Worm (Caenorhabditis elegans) whole organism, late embryonic: ENCODE measurements around the gene K01A6.8.

ENCODE experiments used
- C38D4.7 ChIP-seq: fragments of 200-800 bp; sonication (Bioruptor generic); optimal IDR thresholded peaks from 2 replicates; lab custom pipeline; 2018; ENCODE audit warnings: mild to moderate bottlenecking, missing genetic modification characterization, moderate library complexity, missing compliant biosample characterization
- ceh-18 ChIP-seq: sonication (generic microtip); optimal IDR thresholded peaks from 2 replicates; lab custom pipeline; 2016; ENCODE audit warnings: missing genetic modification characterization, missing compliant biosample characterization
- ceh-19 ChIP-seq: fragments of 200-800 bp; sonication (Bioruptor generic); optimal IDR thresholded peaks from 2 replicates; lab custom pipeline; 2018; ENCODE audit warnings: mild to moderate bottlenecking, missing genetic modification characterization, missing compliant biosample characterization
- ceh-2 ChIP-seq: sonication (generic microtip); optimal IDR thresholded peaks from 2 replicates; lab custom pipeline; 2016; ENCODE audit warnings: missing genotype, missing genetic modification characterization, missing compliant biosample characterization
- ceh-24 ChIP-seq: sonication (generic microtip); optimal IDR thresholded peaks from 2 replicates; lab custom pipeline; 2016; ENCODE audit warnings: mild to moderate bottlenecking, missing genetic modification characterization, missing compliant biosample characterization
- ceh-30 ChIP-seq: fragments of 150-350 bp; optimal IDR thresholded peaks from 2 replicates; lab custom pipeline; 2014; ENCODE audit warnings: missing biosample characterization, missing genetic modification characterization
- ceh-34 ChIP-seq: sonication (generic microtip); optimal IDR thresholded peaks from 2 replicates; lab custom pipeline; 2016; ENCODE audit warnings: mild to moderate bottlenecking, missing genetic modification characterization, missing compliant biosample characterization
- ceh-45 ChIP-seq: fragments of 200-800 bp; sonication (Bioruptor generic); IDR thresholded peaks from 2 replicates; pipeline ENCODE4 v1.3.6; 2022; ENCODE audit warnings: missing genetic modification reagents, missing genetic modification characterization, missing compliant biosample characterization
- ceh-48 ChIP-seq: sonication (generic microtip); optimal IDR thresholded peaks from 2 replicates; lab custom pipeline; 2016; ENCODE audit warnings: missing genetic modification characterization, inconsistent platforms, missing compliant biosample characterization
- ceh-6 ChIP-seq: fragments of 200-800 bp; sonication (Bioruptor generic); optimal IDR thresholded peaks from 2 replicates; lab custom pipeline; 2018; ENCODE audit warnings: mild to moderate bottlenecking, missing genetic modification characterization, missing compliant biosample characterization
- ceh-9 ChIP-seq: sonication (generic microtip); optimal IDR thresholded peaks from 2 replicates; lab custom pipeline; 2016; ENCODE audit warnings: mild to moderate bottlenecking, missing genetic modification characterization, inconsistent platforms, missing compliant biosample characterization
- elt-4 ChIP-seq: sonication (generic microtip); optimal IDR thresholded peaks from 2 replicates; lab custom pipeline; 2016; ENCODE audit warnings: missing genetic modification characterization, missing compliant biosample characterization
- fax-1 ChIP-seq: sonication (generic microtip); optimal IDR thresholded peaks from 2 replicates; lab custom pipeline; 2016; ENCODE audit warnings: missing genotype, missing genetic modification characterization, missing compliant biosample characterization
- fkh-10 ChIP-seq: fragments of 150-350 bp; optimal IDR thresholded peaks from 2 replicates; lab custom pipeline; 2014; ENCODE audit warnings: missing biosample characterization, missing genetic modification reagents, missing genetic modification characterization
- fkh-6 ChIP-seq: sonication (generic microtip); optimal IDR thresholded peaks from 2 replicates; lab custom pipeline; 2016; ENCODE audit warnings: missing genetic modification characterization, missing compliant biosample characterization
- gmeb-2 ChIP-seq: sonication (generic microtip); optimal IDR thresholded peaks from 2 replicates; lab custom pipeline; 2016; ENCODE audit warnings: missing genetic modification characterization, inconsistent platforms, missing compliant biosample characterization
- hlh-13 ChIP-seq: fragments of 200-800 bp; sonication (Bioruptor generic); optimal IDR thresholded peaks from 2 replicates; lab custom pipeline; 2018; ENCODE audit warnings: mild to moderate bottlenecking, missing genetic modification characterization, missing compliant biosample characterization
- hlh-30 ChIP-seq: sonication (generic microtip); optimal IDR thresholded peaks from 2 replicates; lab custom pipeline; 2017; ENCODE audit warnings: antibody characterized with exemption, missing genetic modification characterization, missing compliant biosample characterization; ENCODE audit not compliant: insufficient read depth
- hlh-6 ChIP-seq: sonication (generic microtip); optimal IDR thresholded peaks from 2 replicates; lab custom pipeline; 2016; ENCODE audit warnings: missing genotype, missing genetic modification characterization, missing compliant biosample characterization
- hlh-8 ChIP-seq: sonication (generic microtip); optimal IDR thresholded peaks from 2 replicates; lab custom pipeline; 2016; ENCODE audit warnings: missing genotype, missing genetic modification characterization, missing compliant biosample characterization
- lim-6 ChIP-seq: sonication (generic microtip); optimal IDR thresholded peaks from 2 replicates; lab custom pipeline; 2016; ENCODE audit warnings: missing genetic modification characterization, missing compliant biosample characterization
- nfya-1 ChIP-seq: sonication (generic microtip); optimal IDR thresholded peaks from 2 replicates; lab custom pipeline; 2017; ENCODE audit warnings: missing genetic modification characterization, mild to moderate bottlenecking, missing compliant biosample characterization, antibody characterized with exemption, moderate library complexity
- nhr-11 ChIP-seq: fragments of 150-350 bp; optimal IDR thresholded peaks from 2 replicates; lab custom pipeline; 2014; ENCODE audit warnings: missing biosample characterization, missing genetic modification characterization
- npax-4 ChIP-seq: sonication (generic microtip); optimal IDR thresholded peaks from 2 replicates; lab custom pipeline; 2016; ENCODE audit warnings: missing genetic modification characterization, missing compliant biosample characterization
- pag-3 ChIP-seq: sonication (generic microtip); optimal IDR thresholded peaks from 2 replicates; lab custom pipeline; 2016; ENCODE audit warnings: missing compliant biosample characterization, missing genetic modification characterization, borderline replicate concordance
- pat-9 ChIP-seq: fragments of 200-800 bp; sonication (Bioruptor generic); optimal IDR thresholded peaks from 2 replicates; lab custom pipeline; 2018; ENCODE audit warnings: mild to moderate bottlenecking, missing genetic modification characterization, moderate library complexity, missing compliant biosample characterization
- pha-4 ChIP-seq: fragments of 150-350 bp; optimal IDR thresholded peaks from 2 replicates; lab custom pipeline; 2018; ENCODE audit warnings: missing biosample characterization, missing genetic modification reagents, missing genetic modification characterization
- pros-1 ChIP-seq: fragments of 150-350 bp; optimal IDR thresholded peaks from 2 replicates; lab custom pipeline; 2014; ENCODE audit warnings: missing biosample characterization, missing genetic modification reagents, missing genetic modification characterization
- rnt-1 ChIP-seq: sonication (generic microtip); optimal IDR thresholded peaks from 2 replicates; lab custom pipeline; 2016; ENCODE audit warnings: missing genetic modification characterization, missing compliant biosample characterization
- sdc-2 ChIP-seq: sonication (generic microtip); optimal IDR thresholded peaks from 2 replicates; lab custom pipeline; 2016; ENCODE audit warnings: missing genotype, missing genetic modification characterization, missing compliant biosample characterization
- sox-2 ChIP-seq: fragments of 200-800 bp; sonication (Bioruptor generic); IDR thresholded peaks from 2 replicates; pipeline ENCODE4 v1.3.6; 2022; ENCODE audit warnings: missing genetic modification reagents, missing genetic modification characterization, missing compliant biosample characterization
- syd-9 ChIP-seq: sonication (generic microtip); optimal IDR thresholded peaks from 2 replicates; lab custom pipeline; 2016; ENCODE audit warnings: mild to moderate bottlenecking, missing genetic modification characterization, moderate library complexity, missing compliant biosample characterization
- zip-5 ChIP-seq: sonication (generic microtip); optimal IDR thresholded peaks from 2 replicates; lab custom pipeline; 2016; ENCODE audit warnings: missing genetic modification characterization, missing compliant biosample characterization
- ztf-16 ChIP-seq: sonication (generic microtip); optimal IDR thresholded peaks from 2 replicates; lab custom pipeline; 2017; ENCODE audit warnings: missing genetic modification characterization, missing compliant biosample characterization

The K01A6.8 gene

ce11 chrIV:11748852-11749251 is 11.7 kb upstream of the K01A6.8 start, which contains the start of gene T12A7.6:
TSS of gene T12A7.6 (plus strand) at chrIV:11749220.
- no peak for TF ChIP-seq pat-9 (tag; lab: Kevin White, UChicago)
- peak; percentile 15 for TF ChIP-seq ceh-18 (tag; lab: Kevin White, UChicago)
- TF ChIP-seq, all 69 proteins: peak for 1

DNA sequence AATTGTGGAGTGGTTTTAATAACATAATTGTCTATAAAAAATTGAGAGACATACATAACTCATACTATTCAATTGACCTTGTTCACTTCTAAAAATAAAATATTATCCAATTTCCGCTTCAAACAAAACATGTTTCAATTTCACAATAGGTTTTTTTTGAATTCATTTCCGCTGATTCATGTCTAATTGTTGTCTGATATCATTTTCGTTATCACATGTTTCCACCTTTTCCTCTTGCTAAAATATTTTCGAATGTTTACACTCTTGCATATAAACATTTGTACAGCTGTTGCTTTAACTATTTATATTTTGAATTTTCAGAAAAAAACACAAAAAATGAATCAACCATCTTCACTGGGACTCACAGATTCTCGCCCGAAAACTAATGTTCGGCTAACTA is 8.2 kb upstream of the K01A6.8 start, which contains the start of gene gem-4:
TSS of gene gem-4 (plus strand) at position 301 of the 400 bp plus-strand sequence.
- TF ChIP-seq hlh-6 (no peak), sdc-2 (tag; lab: Kevin White, UChicago) (no peak), sox-2 (GFP tag; lab: Robert Waterston, UW) (no peak), gmeb-2 (no peak), ceh-18 (tag; lab: Kevin White, UChicago) (no peak), npax-4 (tag; lab: Kevin White, UChicago) (no peak)

- TF ChIP-seq ceh-2: no peak
- TF ChIP-seq hlh-30 (tag; lab: Kevin White, UChicago): peak; percentile 38
- TF ChIP-seq, all 69 proteins: peak for 1
Observed at ce11 chrIV:11744287-11744686, 7.1 kb upstream of the K01A6.8 start.

DNA sequence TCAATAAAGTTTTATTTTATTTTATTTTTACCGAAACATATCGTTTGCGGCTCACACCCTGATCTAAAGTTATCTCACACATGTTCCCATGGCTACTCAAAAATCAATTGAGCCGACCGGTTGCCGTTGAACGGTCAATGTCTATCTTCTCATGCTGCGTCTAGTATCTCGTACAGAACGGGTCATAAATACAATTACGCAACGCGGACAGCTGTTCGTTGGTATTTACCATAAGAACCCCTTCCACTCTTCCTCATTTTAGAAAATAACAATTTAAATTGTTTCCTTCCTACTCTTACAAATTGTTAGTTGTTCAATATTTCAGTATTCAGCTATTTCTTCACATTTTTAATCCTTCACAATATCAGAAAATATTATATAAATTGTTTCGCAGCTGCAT is 6.6 kb upstream of the K01A6.8 start:
- TF ChIP-seq sdc-2 (tag; lab: Kevin White, UChicago) (no peak), ceh-6 (no peak)

DNA sequence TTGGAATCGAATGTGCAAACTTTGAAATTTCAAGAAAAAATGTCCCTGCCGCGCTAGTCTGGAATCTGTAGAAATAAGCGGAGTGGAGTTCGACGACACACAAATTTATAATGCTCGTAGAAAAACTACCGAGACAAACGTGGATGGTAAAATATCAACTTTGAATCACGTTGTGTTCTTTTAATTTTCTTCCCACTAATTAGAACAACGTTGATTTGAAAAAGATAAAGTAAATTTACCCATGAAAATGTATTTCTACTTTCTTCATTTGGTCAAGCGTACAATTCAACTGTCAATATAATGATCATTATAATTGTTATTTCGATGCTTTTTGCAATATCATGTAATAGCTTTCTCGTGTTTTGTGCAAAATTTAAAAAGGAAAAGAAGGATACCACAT is 5.2 kb upstream of the K01A6.8 start, which contains the start of gene K01A6.5:
TSS of gene K01A6.5 (plus strand) at position 301 of the 400 bp plus-strand sequence.
- no peak for TF ChIP-seq zip-5 (tag; lab: Kevin White, UChicago)

DNA sequence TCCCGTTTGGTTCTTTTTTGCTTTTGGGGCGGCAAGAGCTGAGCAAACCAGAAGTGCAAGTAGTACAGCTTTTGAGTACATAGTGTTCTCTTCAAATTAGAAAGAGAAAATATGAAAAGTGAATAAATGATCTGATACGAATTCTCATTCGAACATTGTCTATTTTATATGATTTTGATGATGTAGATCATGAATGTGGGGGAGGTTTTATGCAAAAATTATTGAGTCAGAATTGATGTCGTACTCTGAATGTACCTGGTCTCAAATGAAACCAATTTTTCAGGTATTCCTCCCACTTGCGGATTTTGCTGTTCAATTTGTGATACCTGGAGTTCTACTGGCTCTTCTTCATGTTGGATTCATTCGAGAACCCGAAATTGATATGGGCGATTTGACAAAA is 3.0 kb upstream of the K01A6.8 start, which contains the start of gene K01A6.4:
TSS of gene K01A6.4 (minus strand) at position 101 of the 400 bp plus-strand sequence.
- TF ChIP-seq fax-1 (tag; lab: Kevin White, UChicago) (no peak), nfya-1 (tag; lab: Kevin White, UChicago) (no peak), hlh-30 (tag; lab: Kevin White, UChicago) (no peak), fkh-10 (GFP tag; lab: Kevin White, UChicago) (no peak), pros-1 (tag; lab: Kevin White, UChicago) (no peak), pha-4 (tag; lab: Kevin White, UChicago) (no peak), C38D4.7 (no peak), ceh-48 (no peak), ceh-34 (tag; lab: Kevin White, UChicago) (no peak), syd-9 (tag; lab: Kevin White, UChicago) (no peak), ceh-19 (no peak), lim-6 (tag; lab: Kevin White, UChicago) (no peak)

- no peak for TF ChIP-seq ceh-2
- no peak for TF ChIP-seq ceh-24
- no peak for TF ChIP-seq npax-4 (tag; lab: Kevin White, UChicago)
- no peak for TF ChIP-seq rnt-1 (tag; lab: Kevin White, UChicago)
- no peak for TF ChIP-seq fkh-6
- no peak for TF ChIP-seq nhr-11
- TF ChIP-seq ztf-16 (tag; lab: Kevin White, UChicago): no peak
- no peak for TF ChIP-seq elt-4 (tag; lab: Kevin White, UChicago)
- no peak for TF ChIP-seq ceh-30 (tag; lab: Kevin White, UChicago)
- TF ChIP-seq syd-9 (tag; lab: Kevin White, UChicago): no peak
- no peak for TF ChIP-seq ceh-9 (tag; lab: Kevin White, UChicago)
- TF ChIP-seq ceh-45 (GFP tag; lab: Robert Waterston, UW): no peak
- no peak for TF ChIP-seq pag-3 (tag; lab: Kevin White, UChicago)
- no peak for TF ChIP-seq pros-1 (tag; lab: Kevin White, UChicago)
- no peak for TF ChIP-seq hlh-8 (tag; lab: Kevin White, UChicago)
- TF ChIP-seq hlh-13 (GFP tag; lab: Kevin White, UChicago): no peak
- TF ChIP-seq ceh-34 (tag; lab: Kevin White, UChicago): no peak
Observed at ce11 chrIV:11738092-11738617, 986 bp upstream of the K01A6.8 start, which contains the start of gene K01A6.7. TSS of gene K01A6.7 (minus strand) at chrIV:11738567.
